Worm (Caenorhabditis elegans) whole organism, young adult: ENCODE measurements around the gene ymel-1.

Source experiments
- K12H6.12 ChIP-seq: fragments of 200-800 bp; sonication (Bioruptor generic); optimal IDR thresholded peaks from 2 replicates; lab custom pipeline; 2018; ENCODE audit warnings: mild to moderate bottlenecking, missing genetic modification characterization, missing compliant biosample characterization
- Y53G8AR.9 ChIP-seq: fragments of 200-800 bp; sonication (Bioruptor generic); conservative IDR thresholded peaks from 2 replicates; pipeline ENCODE4 v1.3.6; 2022; ENCODE audit warnings: missing genetic modification reagents, missing genetic modification characterization, missing compliant biosample characterization
- nfyb-1 ChIP-seq: fragments of 200-800 bp; sonication (Bioruptor generic); IDR thresholded peaks from 2 replicates; pipeline ENCODE4 v1.3.6; 2022; ENCODE audit warnings: missing genetic modification reagents, missing genetic modification characterization, missing compliant biosample characterization
- snpc-4 ChIP-seq, 5 experiments: fragments of 150-350 bp in 1 of 5; sonication (generic microtip) in 4 of 5; optimal IDR thresholded peaks; 2 replicates each; lab custom pipeline; 2014 to 2018; ENCODE audit warnings: missing genetic modification characterization in 5 of 5, missing biosample characterization in 3 of 5, antibody characterized with exemption in 2 of 5, mild to moderate bottlenecking in 2 of 5, missing compliant biosample characterization in 2 of 5, missing genotype in 2 of 5, moderate library complexity in 2 of 5, missing genetic modification reagents in 1 of 5
- ztf-26 ChIP-seq: sonication (generic microtip); optimal IDR thresholded peaks from 2 replicates; lab custom pipeline; 2017; ENCODE audit warnings: missing genetic modification characterization, missing compliant biosample characterization

DNA sequence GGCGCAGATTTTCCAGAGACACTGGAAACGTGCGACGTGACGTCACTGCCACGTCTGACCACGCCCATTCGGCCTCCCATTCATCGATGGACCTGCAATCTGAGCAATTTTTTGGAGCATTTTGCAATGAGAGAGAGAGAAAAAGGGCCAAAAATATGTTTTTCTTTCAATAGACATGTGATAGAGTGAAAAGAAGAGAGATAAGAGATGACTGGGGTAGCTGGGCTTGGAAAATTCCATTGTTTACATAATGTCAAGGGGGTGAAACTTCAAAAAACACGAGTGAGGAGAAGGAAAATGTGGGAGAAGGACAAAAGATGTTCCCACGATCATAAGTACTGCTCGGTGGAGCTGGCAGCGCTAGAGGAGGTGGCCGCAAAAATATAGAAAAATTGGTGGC lies 19.9 kb upstream of the ymel-1 start, which contains the start of gene M03C11.1:
- TF ChIP-seq nfyb-1 (no peak), ztf-26 (tag; lab: Kevin White, UChicago) (no peak), K12H6.12 (tag; lab: Kevin White, UChicago) (no peak), Y53G8AR.9 (GFP tag; lab: Robert Waterston, UW) (no peak), snpc-4 (GFP tag; optimal IDR thresholded peaks at IDR 0.05; lab: Kevin White, UChicago) (no peak), snpc-4 (tag; optimal IDR thresholded peaks at IDR 0.05; lab: Kevin White, UChicago) (no peak)
